Fruit fly (Drosophila melanogaster): ENCODE data around the gene CSN8.

The CSN8 gene

DNA sequence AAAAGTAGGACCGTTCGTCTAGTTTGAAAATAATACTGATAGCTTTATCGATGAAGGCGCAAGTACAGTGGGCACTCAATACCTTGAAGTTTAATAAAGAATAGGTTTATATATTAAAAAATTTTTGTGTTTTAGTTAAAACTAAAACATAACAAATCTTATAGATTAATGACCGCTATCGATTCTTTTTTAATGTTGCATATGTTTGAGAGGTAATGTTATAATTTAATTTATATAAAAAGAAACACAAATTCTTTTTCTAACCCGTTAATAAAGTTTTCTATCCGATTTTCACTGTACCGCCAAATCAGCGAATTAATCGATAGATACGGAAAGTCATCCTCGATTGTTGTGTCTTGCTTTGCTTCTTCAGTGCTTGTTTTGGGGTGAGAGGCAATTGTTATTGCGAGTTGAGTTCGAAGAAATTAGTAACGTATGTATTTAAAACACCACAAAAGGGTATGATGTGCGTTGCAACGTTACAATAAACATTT, 19.5 kb downstream of the CSN8 start, which contains the start of the genes Dad1 and CG13384 (continued):
- peak; percentile 82 for TF ChIP-seq CG17612 (GFP tag; IDR thresholded peaks at IDR 0.05)
- TF ChIP-seq CG18599 (GFP tag; optimal IDR thresholded peaks at IDR 0.05) = peak; percentile 96
- peak; percentile 94 for TF ChIP-seq CG10147 (GFP tag; optimal IDR thresholded peaks at IDR 0.05)
- peak; percentile 36 for TF ChIP-seq dm (GFP tag; optimal IDR thresholded peaks at IDR 0.05)
- TF ChIP-seq amos (GFP tag; IDR thresholded peaks at IDR 0.05; ENCODE audit: partially characterized antibody) = peak; percentile 45; the same call in 1 of the 2 replicates
- TF ChIP-seq dpn (GFP tag; optimal IDR thresholded peaks at IDR 0.05) = peak; percentile 62 to 93
- peak; percentile 69 for TF ChIP-seq Elba2 (GFP tag; optimal IDR thresholded peaks at IDR 0.05)
- peak; percentile 28 for TF ChIP-seq CG17802 (tag; optimal IDR thresholded peaks at IDR 0.05)
- peak; percentile 47; the same call in 1 of the 2 replicates for TF ChIP-seq Nf-YA (GFP tag; IDR thresholded peaks at IDR 0.05)
- peak; percentile 98 for TF ChIP-seq CG17361 (GFP tag; IDR thresholded peaks at IDR 0.05)
- peak; percentile 96 for TF ChIP-seq CG17829 (tag; optimal IDR thresholded peaks at IDR 0.05)
- peak; percentile 56 for TF ChIP-seq Camta (GFP tag; optimal IDR thresholded peaks at IDR 0.05)
- TF ChIP-seq CG34422 (GFP tag; IDR thresholded peaks at IDR 0.05) = peak; percentile 88
- peak; percentile 94 for TF ChIP-seq CG15696 (tag; optimal IDR thresholded peaks at IDR 0.05)
- TF ChIP-seq cato (GFP tag; optimal IDR thresholded peaks at IDR 0.05; ENCODE audit: borderline replicate concordance) = peak; percentile 84
- TF ChIP-seq CG7556 (GFP tag; optimal IDR thresholded peaks at IDR 0.05) = peak; percentile 94
- TF ChIP-seq aop (GFP tag; IDR thresholded peaks at IDR 0.05) = no peak
- TF ChIP-seq PHDP (tag; optimal IDR thresholded peaks at IDR 0.05) = peak; percentile 96
- peak; percentile 93 for TF ChIP-seq E2f1 (GFP tag; IDR thresholded peaks at IDR 0.05)
- no peak for TF ChIP-seq ac (GFP tag; optimal IDR thresholded peaks at IDR 0.05)
- peak; percentile 97 for TF ChIP-seq CG2678 (tag; optimal IDR thresholded peaks at IDR 0.05)
- TF ChIP-seq CG12236 (GFP tag; optimal IDR thresholded peaks at IDR 0.05) = no peak
- TF ChIP-seq Sry-β (GFP tag; optimal IDR thresholded peaks at IDR 0.05) = peak; percentile 44
- TF ChIP-seq Opbp (GFP tag; IDR thresholded peaks at IDR 0.05; ENCODE audit: partially characterized antibody) = peak; percentile 33; the same call in 1 of the 3 replicates
- TF ChIP-seq CG4360 (GFP tag; IDR thresholded peaks at IDR 0.05) = 0 out of 2 replicates have a peak, but pooled peaks have one; percentile 42
- peak; percentile 71 for TF ChIP-seq CG6254 (GFP tag; optimal IDR thresholded peaks at IDR 0.05)
- TF ChIP-seq CG2712 (tag; optimal IDR thresholded peaks at IDR 0.05) = peak; percentile 97
- peak; percentile 90 for TF ChIP-seq croc (GFP tag; conservative IDR thresholded peaks at IDR 0.05)
- TF ChIP-seq CG8089 (GFP tag; optimal IDR thresholded peaks at IDR 0.05) = peak; percentile 51
- TF ChIP-seq CG6765 (GFP tag; optimal IDR thresholded peaks at IDR 0.05) = peak; percentile 94
- TF ChIP-seq gem (tag; optimal IDR thresholded peaks at IDR 0.05) = peak; percentile 97
- peak; percentile 91 for TF ChIP-seq CG4404 (GFP tag; IDR thresholded peaks at IDR 0.05)
- no peak for TF ChIP-seq sc (optimal IDR thresholded peaks at IDR 0.05)
- peak; percentile 72 for TF ChIP-seq sc (GFP tag; optimal IDR thresholded peaks at IDR 0.05)
- peak; percentile 55 for TF ChIP-seq fd102C (GFP tag; optimal IDR thresholded peaks at IDR 0.05)
- no peak for TF ChIP-seq pan (optimal IDR thresholded peaks at IDR 0.05)
- peak in 1 of 2 experiments; percentile 93 for TF ChIP-seq pan (GFP tag; optimal IDR thresholded peaks at IDR 0.05 in 1 of 2, IDR thresholded peaks at IDR 0.05 in 1 of 2)
- TF ChIP-seq Dek (tag; optimal IDR thresholded peaks at IDR 0.05) = peak; percentile 96
- TF ChIP-seq CG2875 (GFP tag; optimal IDR thresholded peaks at IDR 0.05) = peak; percentile 66
- peak; percentile 29 for TF ChIP-seq Mes4 (GFP tag; optimal IDR thresholded peaks at IDR 0.05)
- no peak for TF ChIP-seq CTCF (GFP tag; optimal IDR thresholded peaks at IDR 0.05)
- TF ChIP-seq zf30C (GFP tag; optimal IDR thresholded peaks at IDR 0.05) = peak; percentile 6
- no peak for TF ChIP-seq MESR4 (GFP tag; optimal IDR thresholded peaks at IDR 0.05)
- no peak for TF ChIP-seq btn (GFP tag; optimal IDR thresholded peaks at IDR 0.05)
- TF ChIP-seq Ada2b (GFP tag; IDR thresholded peaks at IDR 0.05) = peak; percentile 83
- TF ChIP-seq CkIIα-i1 (GFP tag; IDR thresholded peaks at IDR 0.05) = no peak
- TF ChIP-seq HmgZ (tag; optimal IDR thresholded peaks at IDR 0.05) = peak; percentile 86
- peak; percentile 93 for TF ChIP-seq Atf6 (GFP tag; IDR thresholded peaks at IDR 0.05)
- TF ChIP-seq Dp (GFP tag; optimal IDR thresholded peaks at IDR 0.05) = peak; percentile 30
- peak; percentile 89 for TF ChIP-seq zen (tag; optimal IDR thresholded peaks at IDR 0.05)
- TF ChIP-seq hb (GFP tag; IDR thresholded peaks at IDR 0.05; ENCODE audit: partially characterized antibody) = no peak

All from whole organism, embryonic.